Fruit fly (Drosophila melanogaster) whole organism, embryonic: ENCODE measurements around the gene Cat.

Source experiments
- Antp ChIP-seq: fragments of 200-800 bp; sonication (Bioruptor generic); optimal IDR thresholded peaks from 3 replicates; lab custom pipeline; 2016; ENCODE audit warnings: missing biosample characterization, missing genetic modification characterization
- Bgb ChIP-seq: fragments of 200-800 bp; sonication (Bioruptor generic); IDR thresholded peaks from 2 replicates; pipeline ENCODE4 v1.3.6; 2022; ENCODE audit warnings: missing biosample characterization, missing genetic modification characterization; ENCODE audit not compliant: partially characterized antibody
- CG10274 ChIP-seq: fragments of 200-800 bp; sonication (Bioruptor generic); optimal IDR thresholded peaks from 3 replicates; lab custom pipeline; 2017; ENCODE audit warnings: missing biosample characterization, mild to moderate bottlenecking, missing genetic modification characterization
- CG11456 ChIP-seq: fragments of 200-800 bp; sonication (Bioruptor generic); IDR thresholded peaks from 3 replicates; pipeline ENCODE4 v1.3.6; 2022; ENCODE audit warnings: missing biosample characterization, missing genetic modification characterization
- CG11695 ChIP-seq: fragments of 200-800 bp; sonication (Bioruptor generic); IDR thresholded peaks from 3 replicates; pipeline ENCODE4 v1.3.6; 2022; ENCODE audit warnings: missing biosample characterization, missing genetic modification characterization
- CG12744 ChIP-seq: fragments of 200-800 bp; sonication (Bioruptor generic); optimal IDR thresholded peaks from 2 replicates; lab custom pipeline; 2016; ENCODE audit warnings: missing biosample characterization, missing genetic modification characterization
- CG13287 ChIP-seq: fragments of 200-800 bp; sonication (Bioruptor generic); IDR thresholded peaks from 2 replicates; pipeline ENCODE4 v1.3.6; 2022; ENCODE audit warnings: missing biosample characterization, missing genetic modification characterization; ENCODE audit not compliant: partially characterized antibody
- CG17328 ChIP-seq: fragments of 200-800 bp; sonication (Bioruptor generic); IDR thresholded peaks from 2 replicates; pipeline ENCODE4 v1.3.6; 2022; ENCODE audit warnings: missing biosample characterization, missing genetic modification characterization
- CG17829 ChIP-seq: fragments of 200-800 bp; optimal IDR thresholded peaks from 2 replicates; lab custom pipeline; 2019; ENCODE audit warnings: missing biosample characterization, mild to moderate bottlenecking, missing genetic modification characterization, moderate library complexity
- CG1832 ChIP-seq: fragments of 200-800 bp; sonication (Bioruptor generic); optimal IDR thresholded peaks from 2 replicates; lab custom pipeline; 2017; ENCODE audit warnings: missing biosample characterization, mild to moderate bottlenecking, missing genetic modification characterization, inconsistent platforms
- CG30403 ChIP-seq: fragments of 200-800 bp; sonication (Bioruptor generic); optimal IDR thresholded peaks from 3 replicates; lab custom pipeline; 2016; ENCODE audit warnings: missing biosample characterization, missing genetic modification characterization
- CG31388 ChIP-seq: fragments of 200-800 bp; sonication (Bioruptor generic); optimal IDR thresholded peaks from 2 replicates; lab custom pipeline; 2016; ENCODE audit warnings: missing biosample characterization, missing genetic modification characterization
- CG4328 ChIP-seq: fragments of 200-800 bp; sonication (Bioruptor generic); optimal IDR thresholded peaks from 3 replicates; lab custom pipeline; 2017; ENCODE audit warnings: missing biosample characterization, missing genetic modification reagents, missing genetic modification characterization
- CG6765 ChIP-seq: fragments of 200-800 bp; sonication (Bioruptor generic); optimal IDR thresholded peaks from 3 replicates; lab custom pipeline; 2017; ENCODE audit warnings: missing biosample characterization, mild to moderate bottlenecking, missing genetic modification characterization
- CG7357 ChIP-seq: fragments of 200-800 bp; sonication (Bioruptor generic); IDR thresholded peaks from 3 replicates; pipeline ENCODE4 v1.3.6; 2022; ENCODE audit warnings: missing biosample characterization, missing genetic modification characterization
- CG8089 ChIP-seq: fragments of 200-800 bp; sonication (Bioruptor generic); optimal IDR thresholded peaks from 3 replicates; lab custom pipeline; 2016; ENCODE audit warnings: missing biosample characterization, missing genetic modification characterization
- CG8290 ChIP-seq, 3 experiments: fragments of 200-800 bp; sonication (Bioruptor generic); optimal IDR thresholded peaks; 2 replicates each; lab custom pipeline; 2016 to 2019; ENCODE audit warnings: missing biosample characterization in 3 of 3, missing genetic modification characterization in 3 of 3, mild to moderate bottlenecking in 2 of 3, moderate library complexity in 1 of 3
- CG8765 ChIP-seq: fragments of 200-800 bp; sonication (Bioruptor generic); IDR thresholded peaks from 2 replicates; pipeline ENCODE4 v1.3.6; 2022; ENCODE audit warnings: missing biosample characterization, missing genetic modification characterization
- CG9609 ChIP-seq: fragments of 200-800 bp; sonication (Bioruptor generic); optimal IDR thresholded peaks from 3 replicates; lab custom pipeline; 2016; ENCODE audit warnings: missing biosample characterization, missing genetic modification characterization
- CG9727 ChIP-seq: fragments of 200-800 bp; sonication (Bioruptor generic); optimal IDR thresholded peaks from 3 replicates; lab custom pipeline; 2017; ENCODE audit warnings: missing biosample characterization, mild to moderate bottlenecking, missing genetic modification characterization
- Dad ChIP-seq: fragments of 200-800 bp; sonication (Bioruptor generic); optimal IDR thresholded peaks from 3 replicates; lab custom pipeline; 2016; ENCODE audit warnings: missing biosample characterization, missing genetic modification characterization
- Dip2 ChIP-seq: fragments of 200-800 bp; sonication (Bioruptor generic); IDR thresholded peaks from 2 replicates; pipeline ENCODE4 v1.3.6; 2022; ENCODE audit warnings: missing biosample characterization, missing genetic modification characterization
- Hr3 ChIP-seq: fragments of 200-800 bp; sonication (Bioruptor generic); optimal IDR thresholded peaks from 3 replicates; lab custom pipeline; 2016; ENCODE audit warnings: missing biosample characterization, missing genetic modification characterization
- Hr78 ChIP-seq, 2 experiments: fragments of 200-800 bp in 1 of 2; fragments of >200 bp in 1 of 2; sonication (Bioruptor generic) in 1 of 2; optimal IDR thresholded peaks; 2 replicates each; lab custom pipeline; 2017 to 2019; ENCODE audit warnings: missing biosample characterization in 2 of 2, missing genetic modification characterization in 2 of 2, mild to moderate bottlenecking in 1 of 2, moderate library complexity in 1 of 2
- MTF-1 ChIP-seq: fragments of 200-800 bp; sonication (Bioruptor generic); optimal IDR thresholded peaks from 2 replicates; lab custom pipeline; 2018; ENCODE audit warnings: missing biosample characterization, mild to moderate bottlenecking, missing genetic modification characterization, borderline replicate concordance
- NC2β ChIP-seq: fragments of 200-800 bp; sonication (Bioruptor generic); optimal IDR thresholded peaks from 2 replicates; lab custom pipeline; 2016; ENCODE audit warnings: missing biosample characterization, missing genetic modification characterization
- Nf-YA ChIP-seq: fragments of 200-800 bp; sonication (Bioruptor generic); IDR thresholded peaks from 2 replicates; pipeline ENCODE4 v1.3.6; 2022; ENCODE audit warnings: missing biosample characterization, missing genetic modification characterization
- Rx ChIP-seq: fragments of 200-800 bp; sonication (Bioruptor generic); IDR thresholded peaks from 2 replicates; pipeline ENCODE4 v1.3.6; 2022; ENCODE audit warnings: missing biosample characterization, missing genetic modification characterization
- TFAM ChIP-seq: fragments of 200-800 bp; sonication (Bioruptor generic); optimal IDR thresholded peaks from 2 replicates; lab custom pipeline; 2017; ENCODE audit warnings: missing biosample characterization, missing genetic modification characterization, inconsistent platforms
- ab ChIP-seq: fragments of 200-800 bp; sonication (Bioruptor generic); optimal IDR thresholded peaks from 2 replicates; lab custom pipeline; 2016; ENCODE audit warnings: missing biosample characterization, missing genetic modification characterization
- btn ChIP-seq: fragments of 200-800 bp; sonication (Bioruptor generic); optimal IDR thresholded peaks from 2 replicates; lab custom pipeline; 2016; ENCODE audit warnings: missing biosample characterization, missing genetic modification characterization
- chif ChIP-seq, 2 experiments: fragments of 200-800 bp; sonication (Bioruptor generic); optimal IDR thresholded peaks; 3 replicates each; lab custom pipeline; 2016; ENCODE audit warnings: missing biosample characterization in 2 of 2, missing genetic modification characterization in 2 of 2
- disco-r ChIP-seq: fragments of 200-800 bp; sonication (Bioruptor generic); optimal IDR thresholded peaks from 2 replicates; lab custom pipeline; 2016; ENCODE audit warnings: missing biosample characterization, missing genetic modification characterization
- ewg ChIP-seq: fragments of 200-800 bp; sonication (Bioruptor generic); optimal IDR thresholded peaks from 3 replicates; lab custom pipeline; 2017; ENCODE audit warnings: mild to moderate bottlenecking, missing biosample characterization, missing genetic modification reagents, missing genetic modification characterization
- gem ChIP-seq: fragments of 200-800 bp; sonication (Bioruptor generic); optimal IDR thresholded peaks from 2 replicates; lab custom pipeline; 2019; ENCODE audit warnings: missing biosample characterization, mild to moderate bottlenecking, missing genetic modification characterization, moderate library complexity
- gsb-n ChIP-seq: fragments of 200-800 bp; sonication (Bioruptor generic); optimal IDR thresholded peaks from 3 replicates; lab custom pipeline; 2018; ENCODE audit warnings: missing biosample characterization, mild to moderate bottlenecking, missing genetic modification characterization
- nau ChIP-seq: fragments of 200-800 bp; sonication (Bioruptor generic); optimal IDR thresholded peaks from 3 replicates; lab custom pipeline; 2017; ENCODE audit warnings: missing biosample characterization, mild to moderate bottlenecking, missing genetic modification characterization, missing genetic modification reagents
- odd ChIP-seq: fragments of 200-800 bp; sonication (Bioruptor generic); optimal IDR thresholded peaks from 2 replicates; lab custom pipeline; 2017; ENCODE audit warnings: missing biosample characterization, mild to moderate bottlenecking, missing genetic modification characterization
- otp ChIP-seq: fragments of 200-800 bp; sonication (Bioruptor generic); IDR thresholded peaks from 3 replicates; pipeline ENCODE4, ENCODE4 v1.3.6; 2022; ENCODE audit warnings: missing biosample characterization, missing genetic modification characterization
- salm ChIP-seq: fragments of 200-800 bp; sonication (Bioruptor generic); optimal IDR thresholded peaks from 2 replicates; lab custom pipeline; 2018; ENCODE audit warnings: missing biosample characterization, mild to moderate bottlenecking, missing genetic modification characterization
- sob ChIP-seq: fragments of 200-800 bp; sonication (Bioruptor generic); IDR thresholded peaks from 2 replicates; pipeline ENCODE4 v1.3.6; 2022; ENCODE audit warnings: missing biosample characterization, missing genetic modification characterization
- tgo ChIP-seq: fragments of 200-800 bp; sonication (Bioruptor generic); IDR thresholded peaks from 3 replicates; pipeline ENCODE4 v1.3.6; 2022; ENCODE audit warnings: missing biosample characterization, missing genetic modification characterization
- tna ChIP-seq: fragments of 200-800 bp; sonication (Bioruptor generic); IDR thresholded peaks from 2 replicates; pipeline ENCODE4 v1.3.6; 2022; ENCODE audit warnings: missing biosample characterization, missing genetic modification characterization; ENCODE audit not compliant: partially characterized antibody
- trem ChIP-seq: fragments of 200-800 bp; optimal IDR thresholded peaks from 3 replicates; lab custom pipeline; 2019; ENCODE audit warnings: missing biosample characterization, mild to moderate bottlenecking, missing genetic modification characterization, moderate library complexity
- unpg ChIP-seq: fragments of 200-800 bp; sonication (Bioruptor generic); optimal IDR thresholded peaks from 3 replicates; lab custom pipeline; 2018; ENCODE audit warnings: missing biosample characterization, mild to moderate bottlenecking, missing genetic modification characterization, moderate library complexity
- wek ChIP-seq: fragments of 200-800 bp; sonication (Bioruptor generic); optimal IDR thresholded peaks from 3 replicates; lab custom pipeline; 2018; ENCODE audit warnings: missing biosample characterization, mild to moderate bottlenecking, missing genetic modification characterization, moderate library complexity
- zen2 ChIP-seq: fragments of 200-800 bp; sonication (Bioruptor generic); IDR thresholded peaks from 3 replicates; pipeline ENCODE4 v1.3.6; 2022; ENCODE audit warnings: missing biosample characterization, missing genetic modification characterization; ENCODE audit not compliant: partially characterized antibody
- zfh1 ChIP-seq: fragments of 200-800 bp; sonication (Bioruptor generic); IDR thresholded peaks from 3 replicates; pipeline ENCODE4 v1.3.6; 2022; ENCODE audit warnings: missing biosample characterization, missing genetic modification characterization

Cat gene

dm6 chr3L:18822450-18823220, at the start of gene Cat (continued):
- TF ChIP-seq disco-r (no peak), tgo (GFP tag; lab: Robert Waterston, UW) (no peak), nau (GFP tag; lab: Kevin White, UChicago) (peak; percentile 23), Nf-YA (GFP tag; lab: Robert Waterston, UW) (no peak), zen2 (GFP tag; lab: Robert Waterston, UW) (no peak; the same call in 2 of the 3 replicates), CG17328 (GFP tag; lab: Robert Waterston, UW) (no peak), unpg (peak; percentile 29), CG13287 (GFP tag; lab: Robert Waterston, UW) (peak; percentile 93), CG11456 (GFP tag; lab: Robert Waterston, UW) (no peak), CG6765 (GFP tag; lab: Kevin White, UChicago) (peak; percentile 43), CG8089 (GFP tag; lab: Kevin White, UChicago) (no peak), TFAM (GFP tag; lab: Kevin White, UChicago) (no peak), CG7357 (GFP tag; lab: Robert Waterston, UW) (0 out of 3 replicates have a peak, but pooled peaks have one; percentile 21), otp (GFP tag; lab: Robert Waterston, UW) (no peak), chif (GFP tag; optimal IDR thresholded peaks at IDR 0.05; lab: Kevin White, UChicago) (peak in 1 of 2 experiments; percentile 16), odd (no peak), Antp (GFP tag; lab: Kevin White, UChicago) (no peak), zfh1 (GFP tag; lab: Robert Waterston, UW) (no peak), tna (GFP tag; lab: Robert Waterston, UW) (peak; percentile 60; the same call in 1 of the 2 replicates), CG30403 (peak; percentile 63), wek (GFP tag; lab: Kevin White, UChicago) (no peak), CG17829 (peak; percentile 39), CG9727 (peak; percentile 44), CG31388 (GFP tag; lab: Kevin White, UChicago) (no peak), salm (no peak), CG8765 (GFP tag; lab: Robert Waterston, UW) (no peak), MTF-1 (GFP tag; lab: Kevin White, UChicago) (no peak), ab (no peak), gsb-n (peak; percentile 20), sob (GFP tag; lab: Robert Waterston, UW) (peak; percentile 60; the same call in 1 of the 2 replicates), btn (GFP tag; lab: Kevin White, UChicago) (no peak), CG1832 (no peak), CG12744 (GFP tag; lab: Kevin White, UChicago) (peak; percentile 10), CG10274 (GFP tag; lab: Kevin White, UChicago) (no peak), ewg (GFP tag; lab: Kevin White, UChicago) (peak; percentile 10), gem (tag; lab: Kevin White, UChicago) (peak; percentile 53), Rx (no peak), CG4328 (GFP tag; lab: Kevin White, UChicago) (peak; percentile 19), Hr3 (GFP tag; lab: Kevin White, UChicago) (peak; percentile 17), CG11695 (no peak), NC2β (peak; percentile 15), CG8290 (GFP tag; optimal IDR thresholded peaks at IDR 0.05; lab: Kevin White, UChicago) (peak; percentile 3), CG8290 (tag; optimal IDR thresholded peaks at IDR 0.05; lab: Kevin White, UChicago) (peak in 1 of 2 experiments; percentile 53), CG9609 (GFP tag; lab: Kevin White, UChicago) (no peak), Bgb (peak; percentile 84), Dip2 (GFP tag; lab: Robert Waterston, UW) (no peak), Hr78 (GFP tag; optimal IDR thresholded peaks at IDR 0.05; lab: Kevin White, UChicago) (peak in 1 of 2 experiments; percentile 98), trem (peak; percentile 52), Dad (peak; percentile 33)
